Worm (Caenorhabditis elegans) whole organism, L1 larva: ENCODE results near the gene otpl-7.
A peak's percentile ranks its signal among the peaks of the same experiment; 100 is the strongest.

Experiments used
- alr-1 ChIP-seq: fragments of 200-800 bp; sonication (Bioruptor generic); optimal IDR thresholded peaks from 2 replicates; lab custom pipeline; 2018; ENCODE audit warnings: borderline replicate concordance, mild to moderate bottlenecking, missing genetic modification characterization, missing compliant biosample characterization
- ama-1 ChIP-seq: fragments of 150-350 bp; optimal IDR thresholded peaks from 2 replicates; lab custom pipeline; 2014
- fos-1 ChIP-seq: fragments of 150-350 bp; optimal IDR thresholded peaks from 2 replicates; lab custom pipeline; 2014; ENCODE audit warnings: missing biosample characterization, missing genetic modification characterization
- irx-1 ChIP-seq: sonication (generic microtip); optimal IDR thresholded peaks from 2 replicates; lab custom pipeline; 2016; ENCODE audit warnings: missing genetic modification characterization, missing compliant biosample characterization
- jun-1 ChIP-seq: fragments of 150-350 bp; optimal IDR thresholded peaks from 2 replicates; lab custom pipeline; 2014; ENCODE audit warnings: missing biosample characterization, missing genetic modification reagents, missing genetic modification characterization
- lir-3 ChIP-seq: sonication (generic microtip); optimal IDR thresholded peaks from 2 replicates; lab custom pipeline; 2016; ENCODE audit warnings: mild to moderate bottlenecking, missing genetic modification characterization, moderate library complexity, missing compliant biosample characterization; ENCODE audit not compliant: poor library complexity
- lsy-2 ChIP-seq, 2 experiments: fragments of 150-350 bp; optimal IDR thresholded peaks; 2 replicates each; lab custom pipeline; 2014; ENCODE audit warnings: missing biosample characterization in 2 of 2, missing genetic modification characterization in 2 of 2
- nhr-76 ChIP-seq: sonication (generic microtip); optimal IDR thresholded peaks from 2 replicates; lab custom pipeline; 2017; ENCODE audit warnings: missing biosample characterization, missing genetic modification characterization
- pqm-1 ChIP-seq: sonication (generic microtip); optimal IDR thresholded peaks from 3 replicates; lab custom pipeline; 2017; ENCODE audit warnings: missing biosample characterization, missing genetic modification characterization
- snpc-4 ChIP-seq: fragments of 150-350 bp; optimal IDR thresholded peaks from 2 replicates; lab custom pipeline; 2014; ENCODE audit warnings: missing biosample characterization, missing genetic modification characterization
- snu-23 ChIP-seq: sonication (generic microtip); optimal IDR thresholded peaks from 2 replicates; lab custom pipeline; 2016; ENCODE audit warnings: missing genetic modification characterization, missing compliant biosample characterization
- unc-62 ChIP-seq: fragments of 150-350 bp; optimal IDR thresholded peaks from 2 replicates; lab custom pipeline; 2014; ENCODE audit warnings: missing biosample characterization, missing genetic modification reagents, missing genetic modification characterization
- xbp-1 ChIP-seq: sonication (generic microtip); optimal IDR thresholded peaks from 2 replicates; lab custom pipeline; 2016; ENCODE audit warnings: missing genetic modification characterization, missing compliant biosample characterization

DNA sequence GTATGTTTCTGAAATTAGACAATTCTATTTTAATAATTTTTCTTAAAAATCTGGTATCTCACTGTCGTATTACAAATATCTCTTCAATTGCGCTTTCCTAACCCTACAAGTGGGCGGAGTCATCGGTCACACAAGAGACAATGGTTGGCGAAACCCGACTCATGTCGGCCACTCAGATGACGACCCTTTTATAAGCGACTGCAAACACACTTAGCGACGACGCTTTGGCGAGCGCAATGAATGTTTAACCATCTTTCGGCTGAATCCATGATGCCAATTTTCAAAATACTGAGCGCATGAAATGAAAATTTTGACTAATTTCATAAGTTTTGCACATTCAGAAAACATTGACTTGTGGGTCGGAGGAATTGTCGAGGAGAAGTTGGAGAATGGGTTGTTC lies 21.0 kb upstream of the otpl-7 start:
- TF ChIP-seq unc-62 (GFP tag; lab: Kevin White, UChicago) (peak; percentile 67), xbp-1 (peak; percentile 91), alr-1 (tag; lab: Kevin White, UChicago) (no peak), snu-23 (GFP tag; lab: Kevin White, UChicago) (peak; percentile 96), pqm-1 (tag; lab: Kevin White, UChicago) (no peak), nhr-76 (tag; lab: Kevin White, UChicago) (peak; percentile 95), snpc-4 (tag; lab: Kevin White, UChicago) (peak; percentile 100), ama-1 (lab: Kevin White, UChicago) (peak; percentile 59), lir-3 (tag; lab: Kevin White, UChicago) (peak; percentile 87), irx-1 (tag; lab: Kevin White, UChicago) (peak; percentile 91), lsy-2 (tag; optimal IDR thresholded peaks at IDR 0.05; lab: Kevin White, UChicago) (peak; percentile 68 to 88), fos-1 (tag; lab: Kevin White, UChicago) (peak; percentile 89), jun-1 (tag; lab: Kevin White, UChicago) (peak; percentile 87)
